Fruit fly (Drosophila melanogaster) whole organism, embryonic: ENCODE data around the gene CG31176.

Source experiments
- Adf1 ChIP-seq: fragments of 200-800 bp; sonication (Bioruptor generic); IDR thresholded peaks from 2 replicates; pipeline ENCODE4 v1.3.6; 2022; ENCODE audit warnings: missing biosample characterization, missing genetic modification characterization
- CG13123 ChIP-seq: fragments of 200-800 bp; sonication (Bioruptor generic); optimal IDR thresholded peaks from 2 replicates; lab custom pipeline; 2016; ENCODE audit warnings: missing biosample characterization, missing genetic modification characterization
- CG13296 ChIP-seq: fragments of 200-800 bp; sonication (Bioruptor generic); optimal IDR thresholded peaks from 3 replicates; lab custom pipeline; 2018; ENCODE audit warnings: missing biosample characterization, mild to moderate bottlenecking, missing genetic modification characterization
- CG13775 ChIP-seq: fragments of 200-800 bp; sonication (Bioruptor generic); optimal IDR thresholded peaks from 3 replicates; lab custom pipeline; 2017; ENCODE audit warnings: missing biosample characterization, mild to moderate bottlenecking, missing genetic modification characterization
- CG14441 ChIP-seq: fragments of 200-800 bp; sonication (Bioruptor generic); IDR thresholded peaks from 2 replicates; pipeline ENCODE4 v1.3.6; 2022; ENCODE audit warnings: missing biosample characterization, missing genetic modification characterization
- CG1529 ChIP-seq: fragments of 200-800 bp; sonication (Bioruptor generic); optimal IDR thresholded peaks from 3 replicates; lab custom pipeline; 2018; ENCODE audit warnings: missing biosample characterization, missing genetic modification characterization
- CG15601 ChIP-seq: fragments of 200-800 bp; sonication (Bioruptor generic); optimal IDR thresholded peaks from 3 replicates; lab custom pipeline; 2019; ENCODE audit warnings: missing biosample characterization, mild to moderate bottlenecking, missing genetic modification characterization, moderate library complexity
- CG1602 ChIP-seq: fragments of 200-800 bp; sonication (Bioruptor generic); optimal IDR thresholded peaks from 3 replicates; lab custom pipeline; 2016; ENCODE audit warnings: missing biosample characterization, missing genetic modification characterization
- CG18619 ChIP-seq: fragments of 200-800 bp; sonication (Bioruptor generic); optimal IDR thresholded peaks from 3 replicates; lab custom pipeline; 2017; ENCODE audit warnings: missing biosample characterization, mild to moderate bottlenecking, missing genetic modification characterization
- CG2712 ChIP-seq: fragments of 200-800 bp; optimal IDR thresholded peaks from 3 replicates; lab custom pipeline; 2019; ENCODE audit warnings: missing biosample characterization, mild to moderate bottlenecking, missing genetic modification characterization, moderate library complexity
- CG2875 ChIP-seq: fragments of 200-800 bp; sonication (Bioruptor generic); optimal IDR thresholded peaks from 2 replicates; lab custom pipeline; 2017; ENCODE audit warnings: missing biosample characterization, mild to moderate bottlenecking, missing genetic modification characterization, missing genetic modification reagents
- CG31224 ChIP-seq: fragments of 200-800 bp; sonication (Bioruptor generic); IDR thresholded peaks from 2 replicates; pipeline ENCODE4 v1.3.6; 2022; ENCODE audit warnings: missing biosample characterization, missing genetic modification characterization
- CG3838 ChIP-seq: fragments of 200-800 bp; sonication (Bioruptor generic); optimal IDR thresholded peaks from 3 replicates; lab custom pipeline; 2016; ENCODE audit warnings: missing biosample characterization, missing genetic modification characterization
- CG43689 ChIP-seq: fragments of 200-800 bp; sonication (Bioruptor generic); IDR thresholded peaks from 2 replicates; pipeline ENCODE4 v1.3.6; 2022; ENCODE audit warnings: missing biosample characterization, missing genetic modification characterization
- CG6175 ChIP-seq: fragments of 200-800 bp; sonication (Bioruptor generic); IDR thresholded peaks from 3 replicates; pipeline ENCODE4 v1.3.6; 2022; ENCODE audit warnings: missing biosample characterization, missing genetic modification characterization
- CG7745 ChIP-seq: fragments of 200-800 bp; sonication (Bioruptor generic); optimal IDR thresholded peaks from 2 replicates; lab custom pipeline; 2018; ENCODE audit warnings: missing biosample characterization, mild to moderate bottlenecking, missing genetic modification characterization, moderate library complexity
- CG7786 ChIP-seq: fragments of 200-800 bp; sonication (Bioruptor generic); optimal IDR thresholded peaks from 2 replicates; lab custom pipeline; 2016; ENCODE audit warnings: missing biosample characterization, missing genetic modification characterization
- CG8388 ChIP-seq: fragments of 200-800 bp; sonication (Bioruptor generic); optimal IDR thresholded peaks from 2 replicates; lab custom pipeline; 2019; ENCODE audit warnings: missing biosample characterization, mild to moderate bottlenecking, missing genetic modification characterization, moderate library complexity
- CG8765 ChIP-seq: fragments of 200-800 bp; sonication (Bioruptor generic); IDR thresholded peaks from 2 replicates; pipeline ENCODE4 v1.3.6; 2022; ENCODE audit warnings: missing biosample characterization, missing genetic modification characterization
- CG9215 ChIP-seq: fragments of 200-800 bp; sonication (Bioruptor generic); IDR thresholded peaks from 2 replicates; pipeline ENCODE4 v1.3.6; 2022; ENCODE audit warnings: missing biosample characterization, missing genetic modification characterization
- CG9817 ChIP-seq: fragments of 200-800 bp; sonication (Bioruptor generic); optimal IDR thresholded peaks from 2 replicates; lab custom pipeline; 2018; ENCODE audit warnings: missing biosample characterization, mild to moderate bottlenecking, missing genetic modification characterization, moderate library complexity
- D19B ChIP-seq: fragments of 200-800 bp; sonication (Bioruptor generic); optimal IDR thresholded peaks from 2 replicates; lab custom pipeline; 2017; ENCODE audit warnings: missing biosample characterization, mild to moderate bottlenecking, missing genetic modification characterization
- Dll ChIP-seq: fragments of 200-800 bp; sonication (Bioruptor generic); IDR thresholded peaks from 4 replicates; pipeline ENCODE4 v1.3.6; 2022; ENCODE audit warnings: missing biosample characterization, missing genetic modification characterization; ENCODE audit not compliant: partially characterized antibody
- Fer3 ChIP-seq: fragments of 200-800 bp; sonication (Bioruptor generic); optimal IDR thresholded peaks from 2 replicates; lab custom pipeline; 2018; ENCODE audit warnings: missing biosample characterization, mild to moderate bottlenecking, missing genetic modification characterization, moderate library complexity
- Hr78 ChIP-seq, 2 experiments: fragments of 200-800 bp in 1 of 2; fragments of >200 bp in 1 of 2; sonication (Bioruptor generic) in 1 of 2; optimal IDR thresholded peaks; 2 replicates each; lab custom pipeline; 2017 to 2019; ENCODE audit warnings: missing biosample characterization in 2 of 2, missing genetic modification characterization in 2 of 2, mild to moderate bottlenecking in 1 of 2, moderate library complexity in 1 of 2
- Myb ChIP-seq: fragments of 200-800 bp; sonication (Bioruptor generic); optimal IDR thresholded peaks from 2 replicates; lab custom pipeline; 2016; ENCODE audit warnings: missing biosample characterization, missing genetic modification characterization
- NC2β ChIP-seq: fragments of 200-800 bp; sonication (Bioruptor generic); optimal IDR thresholded peaks from 2 replicates; lab custom pipeline; 2016; ENCODE audit warnings: missing biosample characterization, missing genetic modification characterization
- Neu2 ChIP-seq: fragments of 200-800 bp; sonication (Bioruptor generic); optimal IDR thresholded peaks from 3 replicates; lab custom pipeline; 2016; ENCODE audit warnings: missing biosample characterization, missing genetic modification characterization, borderline replicate concordance
- Oaz ChIP-seq: fragments of 200-800 bp; sonication (Bioruptor generic); IDR thresholded peaks from 2 replicates; pipeline ENCODE4 v1.3.6; 2022; ENCODE audit warnings: missing biosample characterization, missing genetic modification characterization
- Side ChIP-seq: fragments of 200-800 bp; sonication (Bioruptor generic); optimal IDR thresholded peaks from 2 replicates; lab custom pipeline; 2016; ENCODE audit warnings: missing biosample characterization, missing genetic modification characterization
- ap ChIP-seq: fragments of 200-800 bp; sonication (Bioruptor generic); IDR thresholded peaks from 2 replicates; pipeline ENCODE4 v1.3.6; 2022; ENCODE audit warnings: missing biosample characterization, missing genetic modification characterization
- ara ChIP-seq: fragments of 200-800 bp; sonication (Bioruptor generic); IDR thresholded peaks from 2 replicates; pipeline ENCODE4 v1.3.6; 2022; ENCODE audit warnings: missing biosample characterization, missing genetic modification characterization
- ash1 ChIP-seq: fragments of 200-800 bp; sonication (Bioruptor generic); optimal IDR thresholded peaks from 2 replicates; lab custom pipeline; 2018; ENCODE audit warnings: missing biosample characterization, mild to moderate bottlenecking, missing genetic modification characterization
- az2 ChIP-seq: fragments of 200-800 bp; sonication (Bioruptor generic); optimal IDR thresholded peaks from 3 replicates; lab custom pipeline; 2016; ENCODE audit warnings: missing biosample characterization, missing genetic modification characterization
- btn ChIP-seq: fragments of 200-800 bp; sonication (Bioruptor generic); optimal IDR thresholded peaks from 2 replicates; lab custom pipeline; 2016; ENCODE audit warnings: missing biosample characterization, missing genetic modification characterization
- corto ChIP-seq: fragments of 200-800 bp; sonication (Bioruptor generic); optimal IDR thresholded peaks from 2 replicates; lab custom pipeline; 2016; ENCODE audit warnings: missing biosample characterization, mild to moderate bottlenecking, missing genetic modification characterization, moderate library complexity
- dati ChIP-seq: fragments of 200-800 bp; sonication (Bioruptor generic); IDR thresholded peaks from 2 replicates; pipeline ENCODE4 v1.3.6; 2022; ENCODE audit warnings: missing biosample characterization, missing genetic modification characterization
- dmrt11E ChIP-seq: fragments of 200-800 bp; sonication (Bioruptor generic); optimal IDR thresholded peaks from 3 replicates; lab custom pipeline; 2018; ENCODE audit warnings: missing biosample characterization, mild to moderate bottlenecking, missing genetic modification characterization, moderate library complexity
- dmrt99B ChIP-seq: fragments of 200-800 bp; sonication (Bioruptor generic); optimal IDR thresholded peaks from 2 replicates; lab custom pipeline; 2018; ENCODE audit warnings: missing biosample characterization, mild to moderate bottlenecking, missing genetic modification characterization, moderate library complexity
- dysf ChIP-seq: fragments of 200-800 bp; sonication (Bioruptor generic); IDR thresholded peaks from 3 replicates; pipeline ENCODE4 v1.3.6; 2022; ENCODE audit warnings: missing biosample characterization, missing genetic modification characterization
- ftz-f1 ChIP-seq: fragments of 200-800 bp; sonication (Bioruptor generic); optimal IDR thresholded peaks from 2 replicates; lab custom pipeline; 2016; ENCODE audit warnings: missing biosample characterization, missing genetic modification characterization
- gsb ChIP-seq: fragments of 200-800 bp; sonication (Bioruptor generic); IDR thresholded peaks from 2 replicates; pipeline ENCODE4 v1.3.6; 2022; ENCODE audit warnings: missing biosample characterization, missing genetic modification characterization
- hbn ChIP-seq: fragments of 200-800 bp; sonication (Bioruptor generic); IDR thresholded peaks from 2 replicates; pipeline ENCODE4 v1.3.6; 2022; ENCODE audit warnings: missing biosample characterization, missing genetic modification characterization; ENCODE audit not compliant: partially characterized antibody
- kni ChIP-seq: fragments of 200-800 bp; sonication (Bioruptor generic); optimal IDR thresholded peaks from 3 replicates; lab custom pipeline; 2017; ENCODE audit warnings: mild to moderate bottlenecking, missing biosample characterization, missing genetic modification reagents, missing genetic modification characterization
- luna ChIP-seq: fragments of 200-800 bp; sonication (Bioruptor generic); optimal IDR thresholded peaks from 2 replicates; lab custom pipeline; 2016; ENCODE audit warnings: missing biosample characterization, missing genetic modification characterization
- ro ChIP-seq: fragments of 200-800 bp; sonication (Bioruptor generic); IDR thresholded peaks from 2 replicates; pipeline ENCODE4 v1.3.6; 2022; ENCODE audit warnings: missing biosample characterization, missing genetic modification characterization
- row ChIP-seq: fragments of 200-800 bp; sonication (Bioruptor generic); IDR thresholded peaks from 3 replicates; pipeline ENCODE4 v1.3.6; 2022; ENCODE audit warnings: missing biosample characterization, missing genetic modification characterization
- tap ChIP-seq: fragments of 200-800 bp; optimal IDR thresholded peaks from 3 replicates; lab custom pipeline; 2019; ENCODE audit warnings: missing biosample characterization, mild to moderate bottlenecking, missing genetic modification characterization, moderate library complexity
- tup ChIP-seq: fragments of 200-800 bp; sonication (Bioruptor generic); optimal IDR thresholded peaks from 2 replicates; lab custom pipeline; 2016; ENCODE audit warnings: missing biosample characterization, mild to moderate bottlenecking, missing genetic modification characterization, moderate library complexity
- twi ChIP-seq: fragments of 200-800 bp; optimal IDR thresholded peaks from 2 replicates; lab custom pipeline; 2019; ENCODE audit warnings: missing biosample characterization, mild to moderate bottlenecking, missing genetic modification characterization, moderate library complexity
- wor ChIP-seq: fragments of 200-800 bp; sonication (Bioruptor generic); IDR thresholded peaks from 2 replicates; pipeline ENCODE4 v1.3.6; 2022; ENCODE audit warnings: missing biosample characterization, missing genetic modification characterization
- zen ChIP-seq: fragments of 200-800 bp; sonication (Bioruptor generic); optimal IDR thresholded peaks from 3 replicates; lab custom pipeline; 2018; ENCODE audit warnings: missing biosample characterization, mild to moderate bottlenecking, missing genetic modification characterization, moderate library complexity

Gene CG31176

dm6 chr3R:21671636-21672035, 47.8 kb downstream of the CG31176 start, which contains the start of gene PolA1 (continued):
- no peak for TF ChIP-seq CG2875 (GFP tag; lab: Kevin White, UChicago)
- peak; percentile 48 for TF ChIP-seq CG13775 (GFP tag; lab: Kevin White, UChicago)
- no peak for TF ChIP-seq CG8388 (GFP tag; lab: Kevin White, UChicago)
- TF ChIP-seq dati (GFP tag; lab: Robert Waterston, UW) = no peak
- TF ChIP-seq zen (tag; lab: Kevin White, UChicago) = peak; percentile 50
- TF ChIP-seq btn (GFP tag; lab: Kevin White, UChicago) = no peak
- TF ChIP-seq luna (GFP tag; lab: Kevin White, UChicago) = no peak
- TF ChIP-seq dysf (GFP tag; lab: Robert Waterston, UW) = no peak
- TF ChIP-seq Neu2 (GFP tag; lab: Kevin White, UChicago) = no peak
- TF ChIP-seq Hr78 (GFP tag; optimal IDR thresholded peaks at IDR 0.05; lab: Kevin White, UChicago) = no peak
- TF ChIP-seq CG14441 (GFP tag; lab: Robert Waterston, UW) = 0 out of 2 replicates have a peak, but pooled peaks have one; percentile 24
- TF ChIP-seq CG7786 (GFP tag; lab: Kevin White, UChicago) = peak; percentile 38
- TF ChIP-seq CG18619 = no peak
- TF ChIP-seq NC2β (GFP tag; lab: Kevin White, UChicago) = peak; percentile 55
- TF ChIP-seq corto (GFP tag; lab: Kevin White, UChicago) = no peak
- TF ChIP-seq ash1 = no peak
- TF ChIP-seq CG13123 (GFP tag; lab: Kevin White, UChicago) = peak; percentile 1
- TF ChIP-seq Oaz (GFP tag; lab: Robert Waterston, UW) = no peak
- TF ChIP-seq gsb (GFP tag; lab: Robert Waterston, UW) = no peak
- TF ChIP-seq CG6175 (GFP tag; lab: Robert Waterston, UW) = no peak
- TF ChIP-seq twi (tag; lab: Kevin White, UChicago) = no peak
- no peak for TF ChIP-seq kni (GFP tag; lab: Kevin White, UChicago)
- TF ChIP-seq hbn (GFP tag; lab: Robert Waterston, UW) = peak; percentile 94
- TF ChIP-seq D19B (GFP tag; lab: Kevin White, UChicago) = no peak
- no peak for TF ChIP-seq ara (GFP tag; lab: Robert Waterston, UW)
- TF ChIP-seq Dll (GFP tag; lab: Robert Waterston, UW) = peak; percentile 99
- no peak for TF ChIP-seq wor
- TF ChIP-seq row (GFP tag; lab: Robert Waterston, UW) = no peak; the same call in 1 of the 3 replicates
- no peak for TF ChIP-seq CG1529 (GFP tag; lab: Kevin White, UChicago)
- TF ChIP-seq CG43689 (GFP tag; lab: Robert Waterston, UW) = no peak
- TF ChIP-seq Myb (GFP tag; lab: Kevin White, UChicago) = peak; percentile 64
- TF ChIP-seq CG8765 = no peak
- no peak for TF ChIP-seq tap (tag; lab: Kevin White, UChicago)
- TF ChIP-seq tup (GFP tag; lab: Kevin White, UChicago) = no peak
- TF ChIP-seq Adf1 = no peak
- peak; percentile 36 for TF ChIP-seq dmrt11E
- no peak for TF ChIP-seq CG13296 (GFP tag; lab: Kevin White, UChicago)
- TF ChIP-seq CG7745 (tag; lab: Kevin White, UChicago) = no peak
- no peak for TF ChIP-seq ro (GFP tag; lab: Robert Waterston, UW)
- peak; percentile 33 for TF ChIP-seq CG1602 (GFP tag; lab: Kevin White, UChicago)
- no peak for TF ChIP-seq CG9817 (tag; lab: Kevin White, UChicago)
- peak; percentile 52 for TF ChIP-seq Side (GFP tag; lab: Kevin White, UChicago)
- peak; percentile 5 for TF ChIP-seq az2
- TF ChIP-seq CG15601 (tag; lab: Kevin White, UChicago) = peak; percentile 18
- TF ChIP-seq Fer3 (tag; lab: Kevin White, UChicago) = no peak
- no peak for TF ChIP-seq ftz-f1
- TF ChIP-seq CG2712 (tag; lab: Kevin White, UChicago) = peak; percentile 60
- TF ChIP-seq dmrt99B (tag; lab: Kevin White, UChicago) = no peak
- no peak for TF ChIP-seq ap
- TF ChIP-seq CG31224 (GFP tag; lab: Robert Waterston, UW) = peak; percentile 27; the same call in 1 of the 2 replicates
- TF ChIP-seq CG3838 (GFP tag; lab: Kevin White, UChicago) = no peak
- no peak for TF ChIP-seq CG9215 (GFP tag; lab: Robert Waterston, UW)
